Fruit fly (Drosophila melanogaster) whole organism: ENCODE data around the gene kst.

Source experiments
- CG8478 ChIP-seq: fragments of >200 bp; optimal IDR thresholded peaks from 2 replicates; lab custom pipeline; 2018; ENCODE audit warnings: inconsistent platforms
- Dll ChIP-seq: fragments of >200 bp; optimal IDR thresholded peaks from 2 replicates; lab custom pipeline; 2017
- pan ChIP-seq: fragments of >200 bp; optimal IDR thresholded peaks from 2 replicates; lab custom pipeline; 2017
- psq ChIP-seq: fragments of >200 bp; optimal IDR thresholded peaks from 2 replicates; lab custom pipeline; 2017
- usp ChIP-seq: fragments of >200 bp; optimal IDR thresholded peaks from 2 replicates; lab custom pipeline; 2017; ENCODE audit warnings: missing biosample characterization, missing genetic modification characterization, mixed read lengths

dm6 chr3L:3376551-3376950 is 39.9 kb downstream of the kst start, which contains the start of gene CG12012:
- TF ChIP-seq Dll (lab: Kevin White, UChicago) (no peak), psq (lab: Kevin White, UChicago) (no peak), pan (lab: Kevin White, UChicago) (no peak), CG8478 (no peak), usp (no peak)
